Worm (Caenorhabditis elegans) whole organism, L1 larva: ENCODE measurements around the gene ZK1236.5.

Experiments
- lin-13 ChIP-seq: fragments of 150-350 bp; optimal IDR thresholded peaks from 2 replicates; lab custom pipeline; 2014; ENCODE audit warnings: missing biosample characterization, missing genetic modification reagents, missing genetic modification characterization
- mep-1 ChIP-seq: fragments of 150-350 bp; optimal IDR thresholded peaks from 2 replicates; lab custom pipeline; 2014; ENCODE audit warnings: missing biosample characterization, missing genetic modification characterization
- skn-1 ChIP-seq: fragments of 150-350 bp; optimal IDR thresholded peaks from 2 replicates; lab custom pipeline; 2014; ENCODE audit warnings: missing biosample characterization, missing genetic modification characterization

- TF ChIP-seq mep-1 (tag; lab: Kevin White, UChicago): no peak
- TF ChIP-seq skn-1 (tag; lab: Kevin White, UChicago): no peak
- TF ChIP-seq lin-13 (GFP tag; lab: Kevin White, UChicago): no peak
These were observed 30.1 kb downstream of the ZK1236.5 start, which contains the start of gene lap-1 for ce11 chrIII:8401887-8402286.
